Worm (Caenorhabditis elegans) whole organism, young adult: ENCODE results near the gene T13G4.4.

Source experiments
- atf-7 ChIP-seq: sonication (generic microtip); optimal IDR thresholded peaks from 2 replicates; lab custom pipeline; 2017; ENCODE audit warnings: mild to moderate bottlenecking, missing genetic modification characterization, missing compliant biosample characterization
- ccch-3 ChIP-seq: fragments of 200-800 bp; sonication (Bioruptor generic); optimal IDR thresholded peaks from 2 replicates; lab custom pipeline; 2018; ENCODE audit warnings: mild to moderate bottlenecking, missing genetic modification characterization, missing compliant biosample characterization
- unc-62 ChIP-seq: fragments of 150-350 bp; optimal IDR thresholded peaks from 2 replicates; lab custom pipeline; 2014; ENCODE audit warnings: missing biosample characterization, missing genetic modification reagents, missing genetic modification characterization

- TF ChIP-seq ccch-3 (GFP tag; lab: Kevin White, UChicago) (no peak), atf-7 (no peak), unc-62 (GFP tag; lab: Kevin White, UChicago) (no peak)
These were observed 24.2 kb downstream of the T13G4.4 start for ce11 chrX:1167234-1167633.
